Fruit fly (Drosophila melanogaster) whole organism, embryonic: ENCODE measurements around the gene CG3448.

ENCODE experiments used
- Asciz ChIP-seq: fragments of 200-800 bp; sonication (Bioruptor generic); optimal IDR thresholded peaks from 2 replicates; lab custom pipeline; 2017; ENCODE audit warnings: missing biosample characterization, mild to moderate bottlenecking, missing genetic modification characterization, missing genetic modification reagents
- C15 ChIP-seq: fragments of 200-800 bp; sonication (Bioruptor generic); IDR thresholded peaks from 3 replicates; pipeline ENCODE4 v1.3.6; 2022; ENCODE audit warnings: missing biosample characterization, missing genetic modification characterization
- CG11696 ChIP-seq: fragments of 200-800 bp; sonication (Bioruptor generic); IDR thresholded peaks from 2 replicates; pipeline ENCODE4 v1.3.6; 2022; ENCODE audit warnings: missing biosample characterization, missing genetic modification characterization
- CG12744 ChIP-seq: fragments of 200-800 bp; sonication (Bioruptor generic); optimal IDR thresholded peaks from 2 replicates; lab custom pipeline; 2016; ENCODE audit warnings: missing biosample characterization, missing genetic modification characterization
- CG12769 ChIP-seq: fragments of 200-800 bp; sonication (Bioruptor generic); optimal IDR thresholded peaks from 2 replicates; lab custom pipeline; 2019; ENCODE audit warnings: missing biosample characterization, mild to moderate bottlenecking, missing genetic modification characterization, moderate library complexity
- CG14050 ChIP-seq: fragments of 200-800 bp; sonication (Bioruptor generic); IDR thresholded peaks from 3 replicates; pipeline ENCODE4 v1.3.6; 2022; ENCODE audit warnings: missing biosample characterization, missing genetic modification characterization
- CG16779 ChIP-seq: fragments of 200-800 bp; sonication (Bioruptor generic); IDR thresholded peaks from 2 replicates; pipeline ENCODE4 v1.3.6; 2022; ENCODE audit warnings: missing biosample characterization, missing genetic modification characterization
- CG17186 ChIP-seq: fragments of 200-800 bp; sonication (Bioruptor generic); optimal IDR thresholded peaks from 3 replicates; lab custom pipeline; 2017; ENCODE audit warnings: missing biosample characterization, missing genetic modification reagents, missing genetic modification characterization
- CG17328 ChIP-seq: fragments of 200-800 bp; sonication (Bioruptor generic); IDR thresholded peaks from 2 replicates; pipeline ENCODE4 v1.3.6; 2022; ENCODE audit warnings: missing biosample characterization, missing genetic modification characterization
- CG18011 ChIP-seq: fragments of 200-800 bp; sonication (Bioruptor generic); optimal IDR thresholded peaks from 2 replicates; lab custom pipeline; 2017; ENCODE audit warnings: missing biosample characterization, missing genetic modification characterization, mild to moderate bottlenecking, moderate library complexity, missing genotype
- CG2202 ChIP-seq: fragments of 200-800 bp; sonication (Bioruptor generic); optimal IDR thresholded peaks from 2 replicates; lab custom pipeline; 2018; ENCODE audit warnings: missing biosample characterization, mild to moderate bottlenecking, missing genetic modification characterization
- CG3847 ChIP-seq: fragments of 200-800 bp; sonication (Bioruptor generic); IDR thresholded peaks from 2 replicates; pipeline ENCODE4 v1.3.6; 2022; ENCODE audit warnings: missing biosample characterization, missing genetic modification characterization
- CG4404 ChIP-seq: fragments of 200-800 bp; sonication (Bioruptor generic); IDR thresholded peaks from 2 replicates; pipeline ENCODE4 v1.3.6; 2022; ENCODE audit warnings: missing biosample characterization, missing genetic modification characterization
- CG4707 ChIP-seq: fragments of 200-800 bp; sonication (Bioruptor generic); optimal IDR thresholded peaks from 2 replicates; lab custom pipeline; 2018; ENCODE audit warnings: missing biosample characterization, mild to moderate bottlenecking, missing genetic modification characterization, moderate library complexity
- CG6175 ChIP-seq: fragments of 200-800 bp; sonication (Bioruptor generic); IDR thresholded peaks from 3 replicates; pipeline ENCODE4 v1.3.6; 2022; ENCODE audit warnings: missing biosample characterization, missing genetic modification characterization
- CG6254 ChIP-seq: fragments of 200-800 bp; sonication (Bioruptor generic); optimal IDR thresholded peaks from 3 replicates; lab custom pipeline; 2017; ENCODE audit warnings: mild to moderate bottlenecking, missing biosample characterization, missing genetic modification reagents, missing genetic modification characterization
- CG6765 ChIP-seq: fragments of 200-800 bp; sonication (Bioruptor generic); optimal IDR thresholded peaks from 3 replicates; lab custom pipeline; 2017; ENCODE audit warnings: missing biosample characterization, mild to moderate bottlenecking, missing genetic modification characterization
- CG7271 ChIP-seq: fragments of 200-800 bp; sonication (Bioruptor generic); optimal IDR thresholded peaks from 2 replicates; lab custom pipeline; 2018; ENCODE audit warnings: missing biosample characterization, mild to moderate bottlenecking, missing genetic modification characterization, moderate library complexity
- CG7357 ChIP-seq: fragments of 200-800 bp; sonication (Bioruptor generic); IDR thresholded peaks from 3 replicates; pipeline ENCODE4 v1.3.6; 2022; ENCODE audit warnings: missing biosample characterization, missing genetic modification characterization
- CG9215 ChIP-seq: fragments of 200-800 bp; sonication (Bioruptor generic); IDR thresholded peaks from 2 replicates; pipeline ENCODE4 v1.3.6; 2022; ENCODE audit warnings: missing biosample characterization, missing genetic modification characterization
- CG9797 ChIP-seq: fragments of 200-800 bp; sonication (Bioruptor generic); optimal IDR thresholded peaks from 3 replicates; lab custom pipeline; 2018; ENCODE audit warnings: missing biosample characterization, mild to moderate bottlenecking, missing genetic modification characterization
- CTCF ChIP-seq: fragments of 200-800 bp; sonication (Bioruptor generic); optimal IDR thresholded peaks from 2 replicates; lab custom pipeline; 2017; ENCODE audit warnings: missing biosample characterization, mild to moderate bottlenecking, missing genetic modification characterization, moderate library complexity
- Chrac-16 ChIP-seq: fragments of 200-800 bp; sonication (Bioruptor generic); optimal IDR thresholded peaks from 3 replicates; lab custom pipeline; 2016; ENCODE audit warnings: missing biosample characterization, missing genetic modification characterization
- CkIIα-i1 ChIP-seq: fragments of 200-800 bp; sonication (Bioruptor generic); IDR thresholded peaks from 2 replicates; pipeline ENCODE4 v1.3.6; 2022; ENCODE audit warnings: missing biosample characterization, missing genetic modification characterization
- Dbx ChIP-seq: fragments of 200-800 bp; sonication (Bioruptor generic); IDR thresholded peaks from 3 replicates; pipeline ENCODE4 v1.3.6; 2022; ENCODE audit warnings: missing biosample characterization, missing genetic modification characterization
- Dip2 ChIP-seq: fragments of 200-800 bp; sonication (Bioruptor generic); IDR thresholded peaks from 2 replicates; pipeline ENCODE4 v1.3.6; 2022; ENCODE audit warnings: missing biosample characterization, missing genetic modification characterization
- Drgx ChIP-seq: fragments of 200-800 bp; sonication (Bioruptor generic); IDR thresholded peaks from 2 replicates; pipeline ENCODE4 v1.3.6; 2022; ENCODE audit warnings: missing biosample characterization, missing genetic modification characterization
- GATAe ChIP-seq: fragments of 200-800 bp; sonication (Bioruptor generic); conservative IDR thresholded peaks from 2 replicates; pipeline ENCODE4 v1.3.6; 2022; ENCODE audit warnings: missing biosample characterization, missing genetic modification characterization
- Gsc ChIP-seq: fragments of 200-800 bp; sonication (Bioruptor generic); IDR thresholded peaks from 2 replicates; pipeline ENCODE4 v1.3.6; 2022; ENCODE audit warnings: missing biosample characterization, missing genetic modification characterization
- H15 ChIP-seq: fragments of 200-800 bp; sonication (Bioruptor generic); IDR thresholded peaks from 3 replicates; pipeline ENCODE4 v1.3.6; 2022; ENCODE audit warnings: missing biosample characterization, missing genetic modification characterization
- HLH3B ChIP-seq: fragments of 200-800 bp; sonication (Bioruptor generic); IDR thresholded peaks from 2 replicates; pipeline ENCODE4 v1.3.6; 2022; ENCODE audit warnings: missing biosample characterization, missing genetic modification characterization
- Hmr ChIP-seq: fragments of 200-800 bp; sonication (Bioruptor generic); optimal IDR thresholded peaks from 3 replicates; lab custom pipeline; 2017; ENCODE audit warnings: mild to moderate bottlenecking, missing biosample characterization, missing genetic modification reagents, missing genetic modification characterization
- Meics ChIP-seq: fragments of 200-800 bp; sonication (Bioruptor generic); optimal IDR thresholded peaks from 2 replicates; lab custom pipeline; 2017; ENCODE audit warnings: missing biosample characterization, mild to moderate bottlenecking, missing genetic modification characterization
- Neu2 ChIP-seq: fragments of 200-800 bp; sonication (Bioruptor generic); optimal IDR thresholded peaks from 3 replicates; lab custom pipeline; 2016; ENCODE audit warnings: missing biosample characterization, missing genetic modification characterization, borderline replicate concordance
- Nf-YA ChIP-seq: fragments of 200-800 bp; sonication (Bioruptor generic); IDR thresholded peaks from 2 replicates; pipeline ENCODE4 v1.3.6; 2022; ENCODE audit warnings: missing biosample characterization, missing genetic modification characterization
- Sox102F ChIP-seq: fragments of 200-800 bp; sonication (Bioruptor generic); optimal IDR thresholded peaks from 2 replicates; lab custom pipeline; 2018; ENCODE audit warnings: missing biosample characterization, mild to moderate bottlenecking, missing genetic modification characterization, moderate library complexity
- Sry-β ChIP-seq: fragments of 200-800 bp; sonication (Bioruptor generic); optimal IDR thresholded peaks from 2 replicates; lab custom pipeline; 2018; ENCODE audit warnings: missing biosample characterization, mild to moderate bottlenecking, missing genetic modification characterization, moderate library complexity
- ara ChIP-seq: fragments of 200-800 bp; sonication (Bioruptor generic); IDR thresholded peaks from 2 replicates; pipeline ENCODE4 v1.3.6; 2022; ENCODE audit warnings: missing biosample characterization, missing genetic modification characterization
- crp ChIP-seq, 2 experiments: fragments of 200-800 bp; sonication (Bioruptor generic); optimal IDR thresholded peaks; 2 replicates in 1 of 2; 3 replicates in 1 of 2; lab custom pipeline; 2017; ENCODE audit warnings: missing biosample characterization in 2 of 2, missing genetic modification characterization in 2 of 2, mild to moderate bottlenecking in 1 of 2, moderate library complexity in 1 of 2
- en ChIP-seq: fragments of 200-800 bp; sonication (Bioruptor generic); optimal IDR thresholded peaks from 2 replicates; lab custom pipeline; 2016; ENCODE audit warnings: missing biosample characterization, missing genetic modification characterization
- grn ChIP-seq: fragments of 200-800 bp; sonication (Bioruptor generic); optimal IDR thresholded peaks from 3 replicates; lab custom pipeline; 2017; ENCODE audit warnings: missing biosample characterization, missing genetic modification characterization
- lbe ChIP-seq: fragments of 200-800 bp; sonication (Bioruptor generic); optimal IDR thresholded peaks from 2 replicates; lab custom pipeline; 2016; ENCODE audit warnings: missing biosample characterization, mild to moderate bottlenecking, missing genetic modification characterization
- lola ChIP-seq, 3 experiments: fragments of >200 bp in 2 of 3; fragments of 200-800 bp in 1 of 3; sonication (Bioruptor generic) in 1 of 3; optimal IDR thresholded peaks; 2 replicates each; lab custom pipeline; 2017 to 2019; ENCODE audit warnings: missing biosample characterization in 3 of 3, missing genetic modification characterization in 3 of 3, mild to moderate bottlenecking in 1 of 3, moderate library complexity in 1 of 3
- lov ChIP-seq, 2 experiments: fragments of 200-800 bp in 1 of 2; fragments of >200 bp in 1 of 2; sonication (Bioruptor generic) in 1 of 2; IDR thresholded peaks in 1 of 2; optimal IDR thresholded peaks in 1 of 2; 2 replicates in 1 of 2; 3 replicates in 1 of 2; pipeline versions ENCODE4 v1.3.6 to Lab custom; 2017 to 2022; ENCODE audit warnings: missing biosample characterization in 1 of 2, missing genetic modification characterization in 1 of 2
- prd ChIP-seq, 3 experiments: fragments of >200 bp in 2 of 3; fragments of 200-800 bp in 1 of 3; sonication (Bioruptor generic) in 1 of 3; optimal IDR thresholded peaks in 2 of 3; IDR thresholded peaks in 1 of 3; 2 replicates in 2 of 3; 3 replicates in 1 of 3; pipeline versions ENCODE4 v1.3.6 to Lab custom; 2017 to 2022; ENCODE audit warnings: missing biosample characterization in 1 of 3, missing genetic modification characterization in 1 of 3
- salm ChIP-seq: fragments of 200-800 bp; sonication (Bioruptor generic); optimal IDR thresholded peaks from 2 replicates; lab custom pipeline; 2018; ENCODE audit warnings: missing biosample characterization, mild to moderate bottlenecking, missing genetic modification characterization
- sim ChIP-seq: fragments of 200-800 bp; sonication (Bioruptor generic); IDR thresholded peaks from 2 replicates; pipeline ENCODE4 v1.3.6; 2022; ENCODE audit warnings: missing biosample characterization, missing genetic modification characterization
- tio ChIP-seq: fragments of 200-800 bp; sonication (Bioruptor generic); optimal IDR thresholded peaks from 2 replicates; lab custom pipeline; 2017; ENCODE audit warnings: missing biosample characterization, missing genetic modification characterization, inconsistent platforms
- ttk ChIP-seq: fragments of 200-800 bp; sonication (Bioruptor generic); IDR thresholded peaks from 2 replicates; pipeline ENCODE4 v2.1.2; 2022; ENCODE audit warnings: missing biosample characterization, missing genetic modification characterization

Gene CG3448

dm6 chr3L:9462247-9462769 lies 10.9 kb upstream of the CG3448 start (continued):
- TF ChIP-seq Meics (peak; percentile 91), Sox102F (GFP tag; lab: Kevin White, UChicago) (peak; percentile 88), CG12744 (GFP tag; lab: Kevin White, UChicago) (peak; percentile 77), Dbx (GFP tag; lab: Robert Waterston, UW) (peak; percentile 74; the same call in 2 of the 3 replicates), CG17328 (peak; percentile 79), ara (GFP tag; lab: Robert Waterston, UW) (peak; percentile 58; the same call in 1 of the 2 replicates), CG6765 (peak; percentile 88), CG9797 (GFP tag; lab: Kevin White, UChicago) (peak; percentile 4), C15 (GFP tag; lab: Robert Waterston, UW) (no peak), CG6254 (GFP tag; lab: Kevin White, UChicago) (peak; percentile 88), Neu2 (no peak), CG6175 (GFP tag; lab: Robert Waterston, UW) (no peak), tio (GFP tag; lab: Kevin White, UChicago) (peak; percentile 72), grn (GFP tag; lab: Kevin White, UChicago) (no peak), lov (optimal IDR thresholded peaks at IDR 0.05; lab: Kevin White, UChicago) (no peak), lov (GFP tag; IDR thresholded peaks at IDR 0.05; lab: Robert Waterston, UW) (peak; percentile 47; the same call in 2 of the 3 replicates), CG7271 (tag; lab: Kevin White, UChicago) (peak; percentile 49), CkIIα-i1 (GFP tag; lab: Robert Waterston, UW) (no peak), CG14050 (GFP tag; lab: Robert Waterston, UW) (peak; percentile 54; the same call in 1 of the 3 replicates), CG17186 (GFP tag; lab: Kevin White, UChicago) (peak; percentile 63), CG12769 (tag; lab: Kevin White, UChicago) (peak; percentile 52), ttk (GFP tag; lab: Robert Waterston, UW) (peak; percentile 29; the same call in 1 of the 2 replicates), salm (tag; lab: Kevin White, UChicago) (peak; percentile 89), Drgx (peak; percentile 93), CG3847 (peak; percentile 58; the same call in 1 of the 2 replicates), sim (GFP tag; lab: Robert Waterston, UW) (0 out of 2 replicates have a peak, but pooled peaks have one; percentile 34), Hmr (peak; percentile 92), H15 (GFP tag; lab: Robert Waterston, UW) (peak; percentile 58; the same call in 1 of the 3 replicates), prd (optimal IDR thresholded peaks at IDR 0.05; lab: Kevin White, UChicago) (no peak), prd (GFP tag; IDR thresholded peaks at IDR 0.05; lab: Robert Waterston, UW) (peak; percentile 79), Asciz (GFP tag; lab: Kevin White, UChicago) (peak; percentile 93), CG11696 (GFP tag; lab: Robert Waterston, UW) (peak; percentile 35; the same call in 1 of the 2 replicates), Dip2 (GFP tag; lab: Robert Waterston, UW) (no peak), CTCF (GFP tag; lab: Kevin White, UChicago) (peak; percentile 53), CG4707 (peak; percentile 47), en (peak; percentile 71), crp (GFP tag; optimal IDR thresholded peaks at IDR 0.05; lab: Kevin White, UChicago) (peak in 1 of 2 experiments; percentile 21), CG4404 (GFP tag; lab: Robert Waterston, UW) (peak; percentile 47; the same call in 1 of the 2 replicates), CG16779 (GFP tag; lab: Robert Waterston, UW) (no peak), lola (GFP tag; optimal IDR thresholded peaks at IDR 0.05; lab: Kevin White, UChicago) (peak in 1 of 3 experiments; percentile 96), HLH3B (GFP tag; lab: Robert Waterston, UW) (peak; percentile 73), CG7357 (GFP tag; lab: Robert Waterston, UW) (peak; percentile 64; the same call in 2 of the 3 replicates), CG2202 (peak; percentile 88), CG18011 (GFP tag; lab: Kevin White, UChicago) (peak; percentile 52), Nf-YA (peak; percentile 77), Chrac-16 (GFP tag; lab: Kevin White, UChicago) (peak; percentile 65), GATAe (no peak), CG9215 (GFP tag; lab: Robert Waterston, UW) (peak; percentile 52; the same call in 1 of the 2 replicates), lbe (GFP tag; lab: Kevin White, UChicago) (peak; percentile 82), Sry-β (peak; percentile 54), Gsc (GFP tag; lab: Robert Waterston, UW) (no peak)
